Worm (Caenorhabditis elegans): Measurements from ENCODE around the gene str-23.

- TF ChIP-seq nhr-90 (tag; optimal IDR thresholded peaks at IDR 0.05; ENCODE audit: poor library complexity), result no peak
- no peak for TF ChIP-seq lin-13 (GFP tag; optimal IDR thresholded peaks at IDR 0.05)
- no peak for TF ChIP-seq vab-15 (tag; optimal IDR thresholded peaks at IDR 0.05)
- no peak for TF ChIP-seq aha-1 (tag; optimal IDR thresholded peaks at IDR 0.05)
- TF ChIP-seq nhr-85 (tag), result no peak
- TF ChIP-seq unc-86 (tag; optimal IDR thresholded peaks at IDR 0.05), result no peak
- no peak for TF ChIP-seq nhr-12 (tag; optimal IDR thresholded peaks at IDR 0.05)
- no peak for TF ChIP-seq alr-1 (tag; optimal IDR thresholded peaks at IDR 0.05; ENCODE audit: borderline replicate concordance)
- no peak for TF ChIP-seq ztf-11 (tag; optimal IDR thresholded peaks at IDR 0.05)
- no peak for TF ChIP-seq nhr-11 (tag; optimal IDR thresholded peaks at IDR 0.05)
- TF ChIP-seq elt-3 (tag; optimal IDR thresholded peaks at IDR 0.05), result no peak
Measured at ce11 chrV:15602253-15602652, 42.4 kb upstream of the str-23 start, which contains the start of gene fbxa-152.
